Worm (Caenorhabditis elegans) whole organism, late embryonic: ENCODE results near the gene ugt-39.

Source experiments
- C08G9.2 ChIP-seq: sonication (generic microtip); optimal IDR thresholded peaks from 2 replicates; lab custom pipeline; 2016; ENCODE audit warnings: mild to moderate bottlenecking, missing genetic modification characterization, moderate library complexity, missing compliant biosample characterization
- Y22D7AL.16 ChIP-seq: sonication (generic microtip); optimal IDR thresholded peaks from 2 replicates; lab custom pipeline; 2016; ENCODE audit warnings: missing genetic modification characterization, missing compliant biosample characterization
- ceh-14 ChIP-seq: sonication (generic microtip); optimal IDR thresholded peaks from 2 replicates; lab custom pipeline; 2016; ENCODE audit warnings: missing genotype, missing genetic modification characterization, missing compliant biosample characterization
- ceh-19 ChIP-seq: fragments of 200-800 bp; sonication (Bioruptor generic); optimal IDR thresholded peaks from 2 replicates; lab custom pipeline; 2018; ENCODE audit warnings: mild to moderate bottlenecking, missing genetic modification characterization, missing compliant biosample characterization
- ceh-9 ChIP-seq: sonication (generic microtip); optimal IDR thresholded peaks from 2 replicates; lab custom pipeline; 2016; ENCODE audit warnings: mild to moderate bottlenecking, missing genetic modification characterization, inconsistent platforms, missing compliant biosample characterization
- nfya-1 ChIP-seq: sonication (generic microtip); optimal IDR thresholded peaks from 2 replicates; lab custom pipeline; 2017; ENCODE audit warnings: missing genetic modification characterization, mild to moderate bottlenecking, missing compliant biosample characterization, antibody characterized with exemption, moderate library complexity
- nhr-11 ChIP-seq: fragments of 150-350 bp; optimal IDR thresholded peaks from 2 replicates; lab custom pipeline; 2014; ENCODE audit warnings: missing biosample characterization, missing genetic modification characterization
- npax-4 ChIP-seq: sonication (generic microtip); optimal IDR thresholded peaks from 2 replicates; lab custom pipeline; 2016; ENCODE audit warnings: missing genetic modification characterization, missing compliant biosample characterization
- ref-2 ChIP-seq: sonication (generic microtip); optimal IDR thresholded peaks from 2 replicates; lab custom pipeline; 2016; ENCODE audit warnings: missing genetic modification characterization, missing compliant biosample characterization
- sdc-2 ChIP-seq: sonication (generic microtip); optimal IDR thresholded peaks from 2 replicates; lab custom pipeline; 2016; ENCODE audit warnings: missing genotype, missing genetic modification characterization, missing compliant biosample characterization
- syd-9 ChIP-seq: sonication (generic microtip); optimal IDR thresholded peaks from 2 replicates; lab custom pipeline; 2016; ENCODE audit warnings: mild to moderate bottlenecking, missing genetic modification characterization, moderate library complexity, missing compliant biosample characterization
- unc-3 ChIP-seq, 2 experiments: fragments of 200-800 bp in 1 of 2; sonication (Bioruptor generic) in 1 of 2; sonication (generic microtip) in 1 of 2; conservative IDR thresholded peaks in 1 of 2; optimal IDR thresholded peaks in 1 of 2; 2 replicates each; pipeline versions ENCODE4 v1.3.6 to Lab custom; 2016 to 2022; ENCODE audit warnings: missing compliant biosample characterization in 2 of 2, missing genetic modification characterization in 2 of 2, missing genetic modification reagents in 1 of 2
- unc-86 ChIP-seq: sonication (generic microtip); optimal IDR thresholded peaks from 2 replicates; lab custom pipeline; 2016; ENCODE audit warnings: missing genetic modification characterization, missing compliant biosample characterization

DNA sequence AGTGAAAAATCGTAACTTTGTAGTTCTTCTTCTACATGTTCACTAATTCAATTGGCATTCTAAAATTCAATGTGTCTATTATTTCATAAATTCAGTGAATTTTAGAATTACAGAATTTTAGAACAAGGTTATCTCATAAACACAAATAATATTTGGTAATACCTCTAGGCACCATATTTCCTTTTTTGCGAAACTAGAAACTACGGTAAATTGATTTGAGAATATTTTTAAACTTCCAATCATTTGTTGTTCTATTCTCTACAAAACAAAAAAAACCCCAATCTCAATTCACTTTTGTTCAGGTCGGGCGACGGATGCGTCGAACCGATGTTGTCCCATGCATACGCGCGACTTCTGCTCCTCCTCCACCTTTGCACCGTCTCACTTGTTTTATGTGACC is 43.0 kb downstream of the ugt-39 start, which contains the start of gene F09G2.1:
- TF ChIP-seq nfya-1 (tag; lab: Kevin White, UChicago) (no peak), Y22D7AL.16 (tag; lab: Kevin White, UChicago) (no peak), ceh-19 (GFP tag; lab: Kevin White, UChicago) (no peak), ref-2 (tag; lab: Kevin White, UChicago) (no peak), syd-9 (tag; lab: Kevin White, UChicago) (no peak), ceh-9 (tag; lab: Kevin White, UChicago) (no peak), unc-3 (GFP tag; conservative IDR thresholded peaks at IDR 0.05; lab: Robert Waterston, UW) (no peak), unc-3 (tag; optimal IDR thresholded peaks at IDR 0.05; lab: Kevin White, UChicago) (no peak), sdc-2 (tag; lab: Kevin White, UChicago) (no peak), unc-86 (tag; lab: Kevin White, UChicago) (no peak), C08G9.2 (tag; lab: Kevin White, UChicago) (no peak), nhr-11 (tag; lab: Kevin White, UChicago) (no peak), npax-4 (tag; lab: Kevin White, UChicago) (no peak), ceh-14 (tag; lab: Kevin White, UChicago) (no peak)
